Worm (Caenorhabditis elegans) whole organism, early embryonic: Measurements from ENCODE around the gene sdz-12.

Experiments
- B0310.2 ChIP-seq: sonication (generic microtip); optimal IDR thresholded peaks from 2 replicates; lab custom pipeline; 2016; ENCODE audit warnings: mild to moderate bottlenecking, missing genetic modification characterization, missing compliant biosample characterization
- F13C5.2 ChIP-seq: sonication (generic microtip); optimal IDR thresholded peaks from 2 replicates; lab custom pipeline; 2017; ENCODE audit warnings: mild to moderate bottlenecking, missing genetic modification characterization, inconsistent platforms, missing compliant biosample characterization
- ama-1 ChIP-seq: fragments of 150-350 bp; optimal IDR thresholded peaks from 2 replicates; lab custom pipeline; 2014
- ceh-13 ChIP-seq: fragments of 200-800 bp; sonication (Bioruptor generic); optimal IDR thresholded peaks from 2 replicates; lab custom pipeline; 2018; ENCODE audit warnings: mild to moderate bottlenecking, missing genetic modification characterization, missing compliant biosample characterization
- hmbx-1 ChIP-seq: sonication (generic microtip); optimal IDR thresholded peaks from 2 replicates; lab custom pipeline; 2016; ENCODE audit warnings: mild to moderate bottlenecking, missing genetic modification characterization, missing compliant biosample characterization
- pes-1 ChIP-seq: fragments of 200-800 bp; sonication (Bioruptor generic); IDR thresholded peaks from 2 replicates; pipeline ENCODE4 v1.3.6; 2022; ENCODE audit warnings: missing genetic modification reagents, missing genetic modification characterization, missing compliant biosample characterization
- scrt-1 ChIP-seq: fragments of 200-800 bp; sonication (Bioruptor generic); IDR thresholded peaks from 2 replicates; pipeline ENCODE4 v1.3.6; 2022; ENCODE audit warnings: missing genetic modification characterization, missing compliant biosample characterization
- tbx-11 ChIP-seq: fragments of 200-800 bp; sonication (Bioruptor generic); IDR thresholded peaks from 2 replicates; pipeline ENCODE4 v1.3.6; 2022; ENCODE audit warnings: missing genetic modification characterization, missing compliant biosample characterization

DNA sequence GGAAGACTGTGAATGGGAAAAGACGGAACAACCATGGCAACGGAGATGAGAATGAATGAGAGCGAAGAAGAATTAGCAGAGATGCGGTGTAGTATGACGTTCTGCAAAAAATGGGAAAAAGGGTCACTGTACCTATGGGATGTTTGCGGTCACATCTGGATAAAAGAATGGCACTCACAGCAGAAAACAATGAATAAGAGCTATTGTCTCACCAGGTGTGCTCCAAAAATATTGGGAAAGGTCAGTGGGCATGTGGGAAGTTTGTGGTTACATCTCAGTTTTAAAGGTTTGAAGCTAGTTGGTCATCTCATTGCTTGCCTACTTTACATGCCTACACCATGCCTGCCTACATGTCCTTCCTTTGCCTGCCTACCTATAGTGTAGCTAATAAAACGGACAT, 19.1 kb upstream of the sdz-12 start, which contains the start of gene fbxb-91:
- TF ChIP-seq B0310.2 (tag; lab: Kevin White, UChicago) (no peak), tbx-11 (GFP tag; lab: Robert Waterston, UW) (no peak), hmbx-1 (tag; lab: Kevin White, UChicago) (no peak), scrt-1 (GFP tag; lab: Robert Waterston, UW) (no peak), F13C5.2 (tag; lab: Kevin White, UChicago) (no peak), pes-1 (no peak), ceh-13 (GFP tag; lab: Kevin White, UChicago) (no peak), ama-1 (lab: Kevin White, UChicago) (no peak)
